Fruit fly (Drosophila melanogaster) whole organism, embryonic: ENCODE measurements around the gene Nup37.

Source experiments
- Asciz ChIP-seq: fragments of 200-800 bp; sonication (Bioruptor generic); optimal IDR thresholded peaks from 2 replicates; lab custom pipeline; 2017; ENCODE audit warnings: missing biosample characterization, mild to moderate bottlenecking, missing genetic modification characterization, missing genetic modification reagents
- Atf-2 ChIP-seq: fragments of 200-800 bp; sonication (Bioruptor generic); optimal IDR thresholded peaks from 2 replicates; lab custom pipeline; 2016; ENCODE audit warnings: missing biosample characterization, missing genetic modification characterization
- CG10431 ChIP-seq: fragments of 200-800 bp; sonication (Bioruptor generic); optimal IDR thresholded peaks from 3 replicates; lab custom pipeline; 2018; ENCODE audit warnings: missing biosample characterization, mild to moderate bottlenecking, missing genetic modification characterization
- CG10979 ChIP-seq: fragments of 200-800 bp; sonication (Bioruptor generic); optimal IDR thresholded peaks from 2 replicates; lab custom pipeline; 2018; ENCODE audit warnings: missing biosample characterization, mild to moderate bottlenecking, missing genetic modification characterization, moderate library complexity
- CG11560 ChIP-seq: fragments of 200-800 bp; sonication (Bioruptor generic); IDR thresholded peaks from 3 replicates; pipeline ENCODE4 v1.3.6; 2022; ENCODE audit warnings: missing biosample characterization, missing genetic modification characterization
- CG12236 ChIP-seq: fragments of 200-800 bp; sonication (Bioruptor generic); optimal IDR thresholded peaks from 2 replicates; lab custom pipeline; 2016; ENCODE audit warnings: missing biosample characterization, missing genetic modification characterization
- CG12299 ChIP-seq: fragments of 200-800 bp; sonication (Bioruptor generic); optimal IDR thresholded peaks from 2 replicates; lab custom pipeline; 2018; ENCODE audit warnings: missing biosample characterization, mild to moderate bottlenecking, missing genetic modification characterization
- CG12659 ChIP-seq: fragments of 200-800 bp; sonication (Bioruptor generic); optimal IDR thresholded peaks from 3 replicates; lab custom pipeline; 2017; ENCODE audit warnings: mild to moderate bottlenecking, missing biosample characterization, missing genetic modification reagents, missing genetic modification characterization
- CG12744 ChIP-seq: fragments of 200-800 bp; sonication (Bioruptor generic); optimal IDR thresholded peaks from 2 replicates; lab custom pipeline; 2016; ENCODE audit warnings: missing biosample characterization, missing genetic modification characterization
- CG13424 ChIP-seq: fragments of 200-800 bp; sonication (Bioruptor generic); optimal IDR thresholded peaks from 2 replicates; lab custom pipeline; 2019; ENCODE audit warnings: missing biosample characterization, mild to moderate bottlenecking, missing genetic modification characterization, moderate library complexity
- CG14710 ChIP-seq: fragments of 200-800 bp; sonication (Bioruptor generic); optimal IDR thresholded peaks from 3 replicates; lab custom pipeline; 2019; ENCODE audit warnings: missing biosample characterization, mild to moderate bottlenecking, missing genetic modification characterization, moderate library complexity
- CG15514 ChIP-seq: fragments of 200-800 bp; sonication (Bioruptor generic); optimal IDR thresholded peaks from 3 replicates; lab custom pipeline; 2017; ENCODE audit warnings: missing biosample characterization, missing genetic modification characterization, mild to moderate bottlenecking, moderate library complexity, missing genetic modification reagents
- CG16813 ChIP-seq: fragments of 200-800 bp; sonication (Bioruptor generic); IDR thresholded peaks from 3 replicates; pipeline ENCODE4 v1.3.6; 2022; ENCODE audit warnings: missing biosample characterization, missing genetic modification characterization; ENCODE audit not compliant: partially characterized antibody
- CG17612 ChIP-seq: fragments of 200-800 bp; sonication (Bioruptor generic); IDR thresholded peaks from 2 replicates; pipeline ENCODE4 v1.3.6; 2022; ENCODE audit warnings: missing biosample characterization, missing genetic modification characterization
- CG18011 ChIP-seq: fragments of 200-800 bp; sonication (Bioruptor generic); optimal IDR thresholded peaks from 2 replicates; lab custom pipeline; 2017; ENCODE audit warnings: missing biosample characterization, missing genetic modification characterization, mild to moderate bottlenecking, moderate library complexity, missing genotype
- CG18599 ChIP-seq: fragments of 200-800 bp; sonication (Bioruptor generic); optimal IDR thresholded peaks from 3 replicates; lab custom pipeline; 2017; ENCODE audit warnings: missing biosample characterization, missing genetic modification characterization, mild to moderate bottlenecking, moderate library complexity, missing genetic modification reagents
- CG2202 ChIP-seq: fragments of 200-800 bp; sonication (Bioruptor generic); optimal IDR thresholded peaks from 2 replicates; lab custom pipeline; 2018; ENCODE audit warnings: missing biosample characterization, mild to moderate bottlenecking, missing genetic modification characterization
- CG2678 ChIP-seq: fragments of 200-800 bp; sonication (Bioruptor generic); optimal IDR thresholded peaks from 3 replicates; lab custom pipeline; 2019; ENCODE audit warnings: missing biosample characterization, mild to moderate bottlenecking, missing genetic modification characterization, moderate library complexity
- CG2889 ChIP-seq: fragments of 200-800 bp; sonication (Bioruptor generic); IDR thresholded peaks from 3 replicates; pipeline ENCODE4 v1.3.6; 2022; ENCODE audit warnings: missing biosample characterization, missing genetic modification characterization
- CG31441 ChIP-seq: fragments of 200-800 bp; sonication (Bioruptor generic); IDR thresholded peaks from 2 replicates; pipeline ENCODE4 v1.3.6; 2022; ENCODE audit warnings: missing biosample characterization, missing genetic modification characterization
- CG34422 ChIP-seq: fragments of 200-800 bp; sonication (Bioruptor generic); IDR thresholded peaks from 3 replicates; pipeline ENCODE4 v1.3.6; 2022; ENCODE audit warnings: missing biosample characterization, missing genetic modification characterization
- CG4424 ChIP-seq: fragments of 200-800 bp; sonication (Bioruptor generic); optimal IDR thresholded peaks from 3 replicates; lab custom pipeline; 2016; ENCODE audit warnings: missing biosample characterization, missing genetic modification characterization
- CG8359 ChIP-seq: fragments of 200-800 bp; sonication (Bioruptor generic); optimal IDR thresholded peaks from 2 replicates; lab custom pipeline; 2017; ENCODE audit warnings: missing biosample characterization, mild to moderate bottlenecking, missing genetic modification characterization, borderline replicate concordance
- CG8924 ChIP-seq: fragments of 200-800 bp; optimal IDR thresholded peaks from 3 replicates; lab custom pipeline; 2019; ENCODE audit warnings: missing biosample characterization, mild to moderate bottlenecking, missing genetic modification characterization, moderate library complexity
- Deaf1 ChIP-seq: fragments of 200-800 bp; optimal IDR thresholded peaks from 3 replicates; lab custom pipeline; 2019; ENCODE audit warnings: missing biosample characterization, mild to moderate bottlenecking, missing genetic modification characterization, moderate library complexity
- Drgx ChIP-seq: fragments of 200-800 bp; sonication (Bioruptor generic); IDR thresholded peaks from 2 replicates; pipeline ENCODE4 v1.3.6; 2022; ENCODE audit warnings: missing biosample characterization, missing genetic modification characterization
- Fer1 ChIP-seq: fragments of 200-800 bp; sonication (Bioruptor generic); optimal IDR thresholded peaks from 2 replicates; lab custom pipeline; 2017; ENCODE audit warnings: missing biosample characterization, mild to moderate bottlenecking, missing genetic modification characterization
- GATAe ChIP-seq: fragments of 200-800 bp; sonication (Bioruptor generic); conservative IDR thresholded peaks from 2 replicates; pipeline ENCODE4 v1.3.6; 2022; ENCODE audit warnings: missing biosample characterization, missing genetic modification characterization
- Hr39 ChIP-seq: fragments of >200 bp; optimal IDR thresholded peaks from 2 replicates; lab custom pipeline; 2017
- NK7.1 ChIP-seq: fragments of 200-800 bp; sonication (Bioruptor generic); optimal IDR thresholded peaks from 3 replicates; lab custom pipeline; 2016; ENCODE audit warnings: missing biosample characterization, missing genetic modification characterization
- Six4 ChIP-seq: fragments of 200-800 bp; sonication (Bioruptor generic); optimal IDR thresholded peaks from 2 replicates; lab custom pipeline; 2016; ENCODE audit warnings: missing biosample characterization, missing genetic modification characterization
- Sox100B ChIP-seq: fragments of 200-800 bp; sonication (Bioruptor generic); optimal IDR thresholded peaks from 3 replicates; lab custom pipeline; 2018; ENCODE audit warnings: missing biosample characterization, mild to moderate bottlenecking, missing genetic modification characterization
- Xbp1 ChIP-seq: fragments of 200-800 bp; sonication (Bioruptor generic); optimal IDR thresholded peaks from 3 replicates; lab custom pipeline; 2016; ENCODE audit warnings: missing biosample characterization, mild to moderate bottlenecking, missing genetic modification characterization
- ash1 ChIP-seq: fragments of 200-800 bp; sonication (Bioruptor generic); optimal IDR thresholded peaks from 2 replicates; lab custom pipeline; 2018; ENCODE audit warnings: missing biosample characterization, mild to moderate bottlenecking, missing genetic modification characterization
- bab2 ChIP-seq: fragments of 200-800 bp; sonication (Bioruptor generic); optimal IDR thresholded peaks from 2 replicates; lab custom pipeline; 2016; ENCODE audit warnings: missing biosample characterization, missing genetic modification characterization
- chn ChIP-seq: fragments of 200-800 bp; sonication (Bioruptor generic); optimal IDR thresholded peaks from 2 replicates; lab custom pipeline; 2016; ENCODE audit warnings: missing biosample characterization, missing genetic modification characterization
- dati ChIP-seq: fragments of 200-800 bp; sonication (Bioruptor generic); IDR thresholded peaks from 2 replicates; pipeline ENCODE4 v1.3.6; 2022; ENCODE audit warnings: missing biosample characterization, missing genetic modification characterization
- dmrt11E ChIP-seq: fragments of 200-800 bp; sonication (Bioruptor generic); optimal IDR thresholded peaks from 3 replicates; lab custom pipeline; 2018; ENCODE audit warnings: missing biosample characterization, mild to moderate bottlenecking, missing genetic modification characterization, moderate library complexity
- dpn ChIP-seq, 2 experiments: fragments of 200-800 bp; sonication (Bioruptor generic); optimal IDR thresholded peaks; 3 replicates each; lab custom pipeline; 2016; ENCODE audit warnings: missing biosample characterization in 2 of 2, missing genetic modification characterization in 2 of 2
- fd102C ChIP-seq: fragments of 200-800 bp; sonication (Bioruptor generic); optimal IDR thresholded peaks from 2 replicates; lab custom pipeline; 2018; ENCODE audit warnings: missing biosample characterization, mild to moderate bottlenecking, missing genetic modification characterization, moderate library complexity
- fd3F ChIP-seq: fragments of 200-800 bp; sonication (Bioruptor generic); optimal IDR thresholded peaks from 2 replicates; lab custom pipeline; 2018; ENCODE audit warnings: missing biosample characterization, mild to moderate bottlenecking, missing genetic modification characterization, moderate library complexity
- gcm2 ChIP-seq: fragments of 200-800 bp; sonication (Bioruptor generic); optimal IDR thresholded peaks from 2 replicates; lab custom pipeline; 2016; ENCODE audit warnings: missing biosample characterization, missing genetic modification characterization
- gro ChIP-seq: fragments of 200-800 bp; sonication (Bioruptor generic); optimal IDR thresholded peaks from 2 replicates; lab custom pipeline; 2016; ENCODE audit warnings: missing biosample characterization, missing genetic modification characterization
- gsb-n ChIP-seq: fragments of 200-800 bp; sonication (Bioruptor generic); optimal IDR thresholded peaks from 3 replicates; lab custom pipeline; 2018; ENCODE audit warnings: missing biosample characterization, mild to moderate bottlenecking, missing genetic modification characterization
- hb ChIP-seq: fragments of 200-800 bp; sonication (Bioruptor generic); IDR thresholded peaks from 3 replicates; pipeline ENCODE4 v1.3.6; 2022; ENCODE audit warnings: missing biosample characterization, missing genetic modification characterization; ENCODE audit not compliant: partially characterized antibody
- hth ChIP-seq: fragments of >200 bp; optimal IDR thresholded peaks from 2 replicates; lab custom pipeline; 2017; ENCODE audit warnings: inconsistent platforms
- lab ChIP-seq: fragments of 200-800 bp; sonication (Bioruptor generic); optimal IDR thresholded peaks from 3 replicates; lab custom pipeline; 2017; ENCODE audit warnings: missing biosample characterization, missing genetic modification characterization, mild to moderate bottlenecking, moderate library complexity, missing genetic modification reagents
- pnt ChIP-seq: fragments of 200-800 bp; sonication (Bioruptor generic); optimal IDR thresholded peaks from 3 replicates; lab custom pipeline; 2016; ENCODE audit warnings: missing biosample characterization, missing genetic modification characterization
- pros ChIP-seq: fragments of 200-800 bp; sonication (Bioruptor generic); optimal IDR thresholded peaks from 3 replicates; lab custom pipeline; 2019; ENCODE audit warnings: missing biosample characterization, mild to moderate bottlenecking, missing genetic modification characterization, moderate library complexity
- shn ChIP-seq: fragments of 200-800 bp; sonication (Bioruptor generic); optimal IDR thresholded peaks from 3 replicates; lab custom pipeline; 2016; ENCODE audit warnings: missing biosample characterization, missing genetic modification characterization
- ssp ChIP-seq: fragments of 200-800 bp; sonication (Bioruptor generic); IDR thresholded peaks from 2 replicates; pipeline ENCODE4 v1.3.6; 2022; ENCODE audit warnings: missing biosample characterization, missing genetic modification characterization
- tx ChIP-seq: fragments of 200-800 bp; sonication (Bioruptor generic); optimal IDR thresholded peaks from 2 replicates; lab custom pipeline; 2016; ENCODE audit warnings: missing biosample characterization, missing genetic modification characterization

Nup37 gene

dm6 chr3R:25275276-25275675 is 27.8 kb downstream of the Nup37 start (continued):
- TF ChIP-seq CG2202 (no peak), CG34422 (GFP tag; lab: Robert Waterston, UW) (no peak), lab (GFP tag; lab: Kevin White, UChicago) (peak; percentile 81), ssp (GFP tag; lab: Robert Waterston, UW) (no peak), pros (no peak), gro (no peak), Asciz (GFP tag; lab: Kevin White, UChicago) (no peak), gsb-n (tag; lab: Kevin White, UChicago) (no peak), CG13424 (tag; lab: Kevin White, UChicago) (peak; percentile 36), CG12659 (GFP tag; lab: Kevin White, UChicago) (peak; percentile 23), Deaf1 (tag; lab: Kevin White, UChicago) (no peak), pnt (GFP tag; lab: Kevin White, UChicago) (no peak), CG2678 (tag; lab: Kevin White, UChicago) (peak; percentile 65), CG8924 (tag; lab: Kevin White, UChicago) (peak; percentile 27), GATAe (0 out of 2 replicates have a peak, but pooled peaks have one; percentile 9), CG18011 (no peak), CG31441 (GFP tag; lab: Robert Waterston, UW) (no peak), CG12744 (no peak), dpn (GFP tag; optimal IDR thresholded peaks at IDR 0.05; lab: Kevin White, UChicago) (no peak), bab2 (GFP tag; lab: Kevin White, UChicago) (no peak), shn (GFP tag; lab: Kevin White, UChicago) (no peak), CG2889 (GFP tag; lab: Robert Waterston, UW) (no peak), tx (GFP tag; lab: Kevin White, UChicago) (no peak), CG11560 (tag; lab: Robert Waterston, UW) (no peak), Drgx (GFP tag; lab: Robert Waterston, UW) (no peak), fd102C (GFP tag; lab: Kevin White, UChicago) (no peak), CG4424 (GFP tag; lab: Kevin White, UChicago) (no peak), hb (GFP tag; lab: Robert Waterston, UW) (no peak), hth (lab: Kevin White, UChicago) (no peak), fd3F (GFP tag; lab: Kevin White, UChicago) (peak; percentile 50), Six4 (no peak), CG17612 (GFP tag; lab: Robert Waterston, UW) (no peak), gcm2 (GFP tag; lab: Kevin White, UChicago) (no peak), CG14710 (tag; lab: Kevin White, UChicago) (no peak), Xbp1 (GFP tag; lab: Kevin White, UChicago) (no peak), Hr39 (lab: Kevin White, UChicago) (no peak), dmrt11E (tag; lab: Kevin White, UChicago) (no peak), Atf-2 (no peak), CG16813 (GFP tag; lab: Robert Waterston, UW) (no peak), CG10979 (tag; lab: Kevin White, UChicago) (no peak), CG18599 (GFP tag; lab: Kevin White, UChicago) (peak; percentile 68), dati (GFP tag; lab: Robert Waterston, UW) (no peak), chn (GFP tag; lab: Kevin White, UChicago) (no peak), ash1 (GFP tag; lab: Kevin White, UChicago) (no peak), Sox100B (no peak), Fer1 (GFP tag; lab: Kevin White, UChicago) (peak; percentile 81), NK7.1 (GFP tag; lab: Kevin White, UChicago) (no peak), CG8359 (GFP tag; lab: Kevin White, UChicago) (no peak), CG12299 (tag; lab: Kevin White, UChicago) (peak; percentile 36), CG10431 (GFP tag; lab: Kevin White, UChicago) (no peak), CG15514 (GFP tag; lab: Kevin White, UChicago) (peak; percentile 48), CG12236 (no peak)
